Fruit fly (Drosophila melanogaster): ENCODE results near the gene ppan.
A peak's percentile ranks its signal among the peaks of the same experiment; 100 is the strongest.

ppan gene

dm6 chr3R:21151090-21151870, 35.2 kb downstream of the ppan start (continued):
- TF ChIP-seq B-H2 (GFP tag; optimal IDR thresholded peaks at IDR 0.05) (no peak), CG7357 (GFP tag; IDR thresholded peaks at IDR 0.05) (0 out of 3 replicates have a peak, but pooled peaks have one; percentile 23), CG2875 (GFP tag; optimal IDR thresholded peaks at IDR 0.05) (no peak), CG6813 (GFP tag; optimal IDR thresholded peaks at IDR 0.05) (no peak), Sry-β (GFP tag; optimal IDR thresholded peaks at IDR 0.05) (no peak), bcd (GFP tag; optimal IDR thresholded peaks at IDR 0.05) (peak; percentile 36), cad (GFP tag; optimal IDR thresholded peaks at IDR 0.05) (no peak), ci (GFP tag; IDR thresholded peaks at IDR 0.05) (peak; percentile 56; the same call in 1 of the 3 replicates), CG12659 (GFP tag; optimal IDR thresholded peaks at IDR 0.05) (peak; percentile 55), NC2β (GFP tag; optimal IDR thresholded peaks at IDR 0.05) (no peak), CG8089 (GFP tag; optimal IDR thresholded peaks at IDR 0.05) (no peak), CG3065 (GFP tag; optimal IDR thresholded peaks at IDR 0.05) (no peak), eyg (GFP tag; optimal IDR thresholded peaks at IDR 0.05) (no peak), CG7271 (tag; optimal IDR thresholded peaks at IDR 0.05) (no peak), CG15479 (GFP tag; optimal IDR thresholded peaks at IDR 0.05) (no peak), CG9727 (GFP tag; optimal IDR thresholded peaks at IDR 0.05) (peak; percentile 65), CG11560 (tag; IDR thresholded peaks at IDR 0.05) (no peak), inv (GFP tag; IDR thresholded peaks at IDR 0.05; ENCODE audit: partially characterized antibody) (no peak), exex (tag; optimal IDR thresholded peaks at IDR 0.05) (peak; percentile 72), dpn (GFP tag; optimal IDR thresholded peaks at IDR 0.05) (peak; percentile 33 to 51), croc (GFP tag; conservative IDR thresholded peaks at IDR 0.05) (no peak), pho (GFP tag; optimal IDR thresholded peaks at IDR 0.05) (peak; percentile 62), CG10267 (tag; optimal IDR thresholded peaks at IDR 0.05) (peak; percentile 42), wek (GFP tag; optimal IDR thresholded peaks at IDR 0.05) (no peak), CG9437 (GFP tag; optimal IDR thresholded peaks at IDR 0.05) (peak; percentile 7), CG17186 (GFP tag; optimal IDR thresholded peaks at IDR 0.05) (no peak), TFAM (GFP tag; optimal IDR thresholded peaks at IDR 0.05) (no peak), CG8765 (GFP tag; IDR thresholded peaks at IDR 0.05) (no peak), run (tag; optimal IDR thresholded peaks at IDR 0.05) (no peak), dmrt99B (tag; optimal IDR thresholded peaks at IDR 0.05) (peak; percentile 71), CG16813 (GFP tag; IDR thresholded peaks at IDR 0.05; ENCODE audit: partially characterized antibody) (no peak), lbe (GFP tag; optimal IDR thresholded peaks at IDR 0.05) (no peak), Oli (tag; optimal IDR thresholded peaks at IDR 0.05) (peak; percentile 45), jumu (GFP tag; optimal IDR thresholded peaks at IDR 0.05) (no peak), CG3407 (GFP tag; optimal IDR thresholded peaks at IDR 0.05) (no peak), gsb-n (tag; optimal IDR thresholded peaks at IDR 0.05) (no peak), CG18599 (GFP tag; optimal IDR thresholded peaks at IDR 0.05) (peak; percentile 69), CG18262 (tag; optimal IDR thresholded peaks at IDR 0.05) (peak; percentile 39), CG2712 (tag; optimal IDR thresholded peaks at IDR 0.05) (peak; percentile 68), Opbp (GFP tag; IDR thresholded peaks at IDR 0.05; ENCODE audit: partially characterized antibody) (no peak), ap (GFP tag; IDR thresholded peaks at IDR 0.05) (peak; percentile 44; the same call in 1 of the 2 replicates), pan (optimal IDR thresholded peaks at IDR 0.05) (no peak), pan (GFP tag; optimal IDR thresholded peaks at IDR 0.05 in 1 of 2, IDR thresholded peaks at IDR 0.05 in 1 of 2) (peak in 1 of 2 experiments; percentile 79), Elba2 (GFP tag; optimal IDR thresholded peaks at IDR 0.05) (no peak), CG15696 (tag; optimal IDR thresholded peaks at IDR 0.05) (no peak), Med (GFP tag) (peak; percentile 90), hb (GFP tag; IDR thresholded peaks at IDR 0.05; ENCODE audit: partially characterized antibody) (no peak), pros (GFP tag; optimal IDR thresholded peaks at IDR 0.05) (no peak)
